Worm (Caenorhabditis elegans) whole organism, early embryonic: ENCODE data around the gene ubc-8.

Experiments used
- B0310.2 ChIP-seq: sonication (generic microtip); optimal IDR thresholded peaks from 2 replicates; lab custom pipeline; 2016; ENCODE audit warnings: mild to moderate bottlenecking, missing genetic modification characterization, missing compliant biosample characterization
- F13C5.2 ChIP-seq: sonication (generic microtip); optimal IDR thresholded peaks from 2 replicates; lab custom pipeline; 2017; ENCODE audit warnings: mild to moderate bottlenecking, missing genetic modification characterization, inconsistent platforms, missing compliant biosample characterization
- aly-1 ChIP-seq: sonication (generic microtip); optimal IDR thresholded peaks from 2 replicates; lab custom pipeline; 2016; ENCODE audit warnings: missing genetic modification characterization, missing compliant biosample characterization
- ama-1 ChIP-seq: fragments of 150-350 bp; optimal IDR thresholded peaks from 2 replicates; lab custom pipeline; 2014
- flt-1 ChIP-seq: fragments of 200-800 bp; sonication (Bioruptor generic); IDR thresholded peaks from 2 replicates; pipeline ENCODE4 v1.3.6; 2022; ENCODE audit warnings: missing genetic modification characterization, missing compliant biosample characterization
- hmbx-1 ChIP-seq: sonication (generic microtip); optimal IDR thresholded peaks from 2 replicates; lab custom pipeline; 2016; ENCODE audit warnings: mild to moderate bottlenecking, missing genetic modification characterization, missing compliant biosample characterization
- hmg-4 ChIP-seq: fragments of 200-800 bp; sonication (Bioruptor generic); optimal IDR thresholded peaks from 2 replicates; lab custom pipeline; 2018; ENCODE audit warnings: mild to moderate bottlenecking, missing genetic modification characterization, missing compliant biosample characterization
- pes-1 ChIP-seq: fragments of 200-800 bp; sonication (Bioruptor generic); IDR thresholded peaks from 2 replicates; pipeline ENCODE4 v1.3.6; 2022; ENCODE audit warnings: missing genetic modification reagents, missing genetic modification characterization, missing compliant biosample characterization
- scrt-1 ChIP-seq: fragments of 200-800 bp; sonication (Bioruptor generic); IDR thresholded peaks from 2 replicates; pipeline ENCODE4 v1.3.6; 2022; ENCODE audit warnings: missing genetic modification characterization, missing compliant biosample characterization
- sea-1 ChIP-seq: fragments of 200-800 bp; sonication (Bioruptor generic); conservative IDR thresholded peaks from 2 replicates; pipeline ENCODE4 v1.3.6; 2022; ENCODE audit warnings: missing genetic modification characterization, missing compliant biosample characterization
- tbx-11 ChIP-seq: fragments of 200-800 bp; sonication (Bioruptor generic); IDR thresholded peaks from 2 replicates; pipeline ENCODE4 v1.3.6; 2022; ENCODE audit warnings: missing genetic modification characterization, missing compliant biosample characterization

DNA sequence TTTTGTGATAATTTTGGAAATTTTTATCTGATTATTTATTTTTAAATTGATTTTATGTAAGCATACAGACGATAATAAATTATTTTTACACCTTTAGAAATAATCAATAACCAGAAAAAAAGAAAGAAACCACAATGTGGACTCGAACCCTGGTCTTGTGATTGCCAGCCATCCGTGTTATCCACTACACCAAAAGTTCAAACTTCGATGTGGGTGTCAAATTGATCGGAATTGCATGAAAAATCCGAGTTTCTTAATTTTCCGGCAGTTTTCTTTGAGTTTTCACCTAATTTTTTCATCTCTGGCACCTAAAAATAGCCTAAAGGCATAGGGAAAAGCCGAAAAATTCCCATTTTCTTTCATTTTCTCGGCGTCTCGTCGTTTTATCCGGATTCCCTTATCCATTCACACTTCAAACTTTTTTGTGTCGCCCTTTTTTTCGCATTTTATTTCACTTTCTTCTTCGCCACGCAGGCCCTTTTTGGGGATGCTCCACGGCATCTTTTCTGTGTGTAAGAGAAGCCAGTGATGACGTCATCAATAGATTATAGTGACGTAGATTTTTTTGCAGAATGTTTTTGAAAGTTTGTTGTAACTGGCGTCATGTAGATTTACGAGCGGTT lies 40.5 kb upstream of the ubc-8 start:
- TF ChIP-seq hmg-4 (GFP tag; lab: Kevin White, UChicago) (no peak), ama-1 (lab: Kevin White, UChicago) (no peak), hmbx-1 (tag; lab: Kevin White, UChicago) (no peak), B0310.2 (tag; lab: Kevin White, UChicago) (no peak), aly-1 (no peak), F13C5.2 (no peak), pes-1 (GFP tag; lab: Robert Waterston, UW) (no peak), tbx-11 (no peak), scrt-1 (no peak), sea-1 (GFP tag; lab: Robert Waterston, UW) (no peak), flt-1 (no peak)
